Fruit fly (Drosophila melanogaster) whole organism, embryonic: ENCODE results near the gene CG14569.

Experiments used
- CG10267 ChIP-seq: fragments of 200-800 bp; sonication (Bioruptor generic); optimal IDR thresholded peaks from 2 replicates; lab custom pipeline; 2018; ENCODE audit warnings: missing biosample characterization, mild to moderate bottlenecking, missing genetic modification characterization, moderate library complexity
- CG10543 ChIP-seq: fragments of 200-800 bp; sonication (Bioruptor generic); optimal IDR thresholded peaks from 3 replicates; lab custom pipeline; 2017; ENCODE audit warnings: missing biosample characterization, mild to moderate bottlenecking, missing genetic modification characterization, moderate library complexity
- CG1233 ChIP-seq: fragments of 200-800 bp; sonication (Bioruptor generic); optimal IDR thresholded peaks from 4 replicates; lab custom pipeline; 2018; ENCODE audit warnings: missing biosample characterization, mild to moderate bottlenecking, missing genetic modification characterization
- CG12659 ChIP-seq: fragments of 200-800 bp; sonication (Bioruptor generic); optimal IDR thresholded peaks from 3 replicates; lab custom pipeline; 2017; ENCODE audit warnings: mild to moderate bottlenecking, missing biosample characterization, missing genetic modification reagents, missing genetic modification characterization
- CG12744 ChIP-seq: fragments of 200-800 bp; sonication (Bioruptor generic); optimal IDR thresholded peaks from 2 replicates; lab custom pipeline; 2016; ENCODE audit warnings: missing biosample characterization, missing genetic modification characterization
- CG16813 ChIP-seq: fragments of 200-800 bp; sonication (Bioruptor generic); IDR thresholded peaks from 3 replicates; pipeline ENCODE4 v1.3.6; 2022; ENCODE audit warnings: missing biosample characterization, missing genetic modification characterization; ENCODE audit not compliant: partially characterized antibody
- CG17359 ChIP-seq: fragments of 200-800 bp; sonication (Bioruptor generic); optimal IDR thresholded peaks from 3 replicates; lab custom pipeline; 2018; ENCODE audit warnings: missing biosample characterization, mild to moderate bottlenecking, missing genetic modification characterization, moderate library complexity
- CG1832 ChIP-seq: fragments of 200-800 bp; sonication (Bioruptor generic); optimal IDR thresholded peaks from 2 replicates; lab custom pipeline; 2017; ENCODE audit warnings: missing biosample characterization, mild to moderate bottlenecking, missing genetic modification characterization, inconsistent platforms
- CG34224 ChIP-seq: fragments of 200-800 bp; sonication (Bioruptor generic); IDR thresholded peaks from 3 replicates; pipeline ENCODE4 v1.3.6; 2022; ENCODE audit warnings: missing biosample characterization, missing genetic modification characterization; ENCODE audit not compliant: partially characterized antibody
- CG6175 ChIP-seq: fragments of 200-800 bp; sonication (Bioruptor generic); IDR thresholded peaks from 3 replicates; pipeline ENCODE4 v1.3.6; 2022; ENCODE audit warnings: missing biosample characterization, missing genetic modification characterization
- CG7556 ChIP-seq: fragments of 200-800 bp; sonication (Bioruptor generic); optimal IDR thresholded peaks from 2 replicates; lab custom pipeline; 2017; ENCODE audit warnings: missing biosample characterization, mild to moderate bottlenecking, missing genetic modification characterization
- CG8944 ChIP-seq: fragments of 200-800 bp; sonication (Bioruptor generic); optimal IDR thresholded peaks from 3 replicates; lab custom pipeline; 2016; ENCODE audit warnings: missing biosample characterization, missing genetic modification characterization
- D19A ChIP-seq: fragments of 200-800 bp; optimal IDR thresholded peaks from 3 replicates; lab custom pipeline; 2019; ENCODE audit warnings: missing biosample characterization, mild to moderate bottlenecking, missing genetic modification characterization, moderate library complexity
- Dbx ChIP-seq: fragments of 200-800 bp; sonication (Bioruptor generic); IDR thresholded peaks from 3 replicates; pipeline ENCODE4 v1.3.6; 2022; ENCODE audit warnings: missing biosample characterization, missing genetic modification characterization
- Drgx ChIP-seq: fragments of 200-800 bp; sonication (Bioruptor generic); IDR thresholded peaks from 2 replicates; pipeline ENCODE4 v1.3.6; 2022; ENCODE audit warnings: missing biosample characterization, missing genetic modification characterization
- Eip74EF ChIP-seq, 2 experiments: fragments of 200-800 bp in 1 of 2; fragments of >200 bp in 1 of 2; sonication (Bioruptor generic) in 1 of 2; optimal IDR thresholded peaks; 2 replicates each; lab custom pipeline; 2017 to 2019; ENCODE audit warnings: missing biosample characterization in 2 of 2, missing genetic modification characterization in 2 of 2, mild to moderate bottlenecking in 1 of 2, moderate library complexity in 1 of 2
- Ets65A ChIP-seq: fragments of 200-800 bp; sonication (Bioruptor generic); peaks from one replicate; lab custom pipeline; 2016; ENCODE audit warnings: missing biosample characterization, missing genetic modification characterization
- Fer1 ChIP-seq: fragments of 200-800 bp; sonication (Bioruptor generic); optimal IDR thresholded peaks from 2 replicates; lab custom pipeline; 2017; ENCODE audit warnings: missing biosample characterization, mild to moderate bottlenecking, missing genetic modification characterization
- Lhr ChIP-seq: fragments of 200-800 bp; sonication (Bioruptor generic); optimal IDR thresholded peaks from 3 replicates; lab custom pipeline; 2017; ENCODE audit warnings: mild to moderate bottlenecking, missing biosample characterization, missing genetic modification reagents, missing genetic modification characterization
- Meics ChIP-seq: fragments of 200-800 bp; sonication (Bioruptor generic); optimal IDR thresholded peaks from 2 replicates; lab custom pipeline; 2017; ENCODE audit warnings: missing biosample characterization, mild to moderate bottlenecking, missing genetic modification characterization
- NK7.1 ChIP-seq: fragments of 200-800 bp; sonication (Bioruptor generic); optimal IDR thresholded peaks from 3 replicates; lab custom pipeline; 2016; ENCODE audit warnings: missing biosample characterization, missing genetic modification characterization
- Sry-β ChIP-seq: fragments of 200-800 bp; sonication (Bioruptor generic); optimal IDR thresholded peaks from 2 replicates; lab custom pipeline; 2018; ENCODE audit warnings: missing biosample characterization, mild to moderate bottlenecking, missing genetic modification characterization, moderate library complexity
- ac ChIP-seq: fragments of 200-800 bp; sonication (Bioruptor generic); optimal IDR thresholded peaks from 3 replicates; lab custom pipeline; 2017; ENCODE audit warnings: missing biosample characterization, mild to moderate bottlenecking, missing genetic modification characterization
- bsh ChIP-seq, 2 experiments: fragments of 200-800 bp; sonication (Bioruptor generic); optimal IDR thresholded peaks; 2 replicates each; lab custom pipeline; 2017 to 2018; ENCODE audit warnings: mild to moderate bottlenecking in 2 of 2, missing biosample characterization in 2 of 2, missing genetic modification characterization in 2 of 2, moderate library complexity in 1 of 2
- cg ChIP-seq: fragments of 200-800 bp; sonication (Bioruptor generic); optimal IDR thresholded peaks from 3 replicates; lab custom pipeline; 2019; ENCODE audit warnings: missing biosample characterization, mild to moderate bottlenecking, missing genetic modification characterization, moderate library complexity
- chinmo ChIP-seq: fragments of 200-800 bp; sonication (Bioruptor generic); IDR thresholded peaks from 4 replicates; pipeline ENCODE4 v1.3.6; 2022; ENCODE audit warnings: missing biosample characterization, missing genetic modification characterization; ENCODE audit not compliant: partially characterized antibody
- crol ChIP-seq: fragments of 200-800 bp; sonication (Bioruptor generic); IDR thresholded peaks from 2 replicates; pipeline ENCODE4 v1.3.6; 2022; ENCODE audit warnings: missing biosample characterization, missing genetic modification characterization
- gcm ChIP-seq: fragments of 200-800 bp; sonication (Bioruptor generic); optimal IDR thresholded peaks from 2 replicates; lab custom pipeline; 2019; ENCODE audit warnings: missing biosample characterization, mild to moderate bottlenecking, missing genetic modification characterization, moderate library complexity
- gcm2 ChIP-seq: fragments of 200-800 bp; sonication (Bioruptor generic); optimal IDR thresholded peaks from 2 replicates; lab custom pipeline; 2016; ENCODE audit warnings: missing biosample characterization, missing genetic modification characterization
- gsb ChIP-seq: fragments of 200-800 bp; sonication (Bioruptor generic); IDR thresholded peaks from 2 replicates; pipeline ENCODE4 v1.3.6; 2022; ENCODE audit warnings: missing biosample characterization, missing genetic modification characterization
- kni ChIP-seq: fragments of 200-800 bp; sonication (Bioruptor generic); optimal IDR thresholded peaks from 3 replicates; lab custom pipeline; 2017; ENCODE audit warnings: mild to moderate bottlenecking, missing biosample characterization, missing genetic modification reagents, missing genetic modification characterization
- luna ChIP-seq: fragments of 200-800 bp; sonication (Bioruptor generic); optimal IDR thresholded peaks from 2 replicates; lab custom pipeline; 2016; ENCODE audit warnings: missing biosample characterization, missing genetic modification characterization
- nerfin-1 ChIP-seq: fragments of 200-800 bp; sonication (Bioruptor generic); optimal IDR thresholded peaks from 3 replicates; lab custom pipeline; 2019; ENCODE audit warnings: missing biosample characterization, mild to moderate bottlenecking, missing genetic modification characterization, moderate library complexity
- nom ChIP-seq: fragments of 200-800 bp; sonication (Bioruptor generic); optimal IDR thresholded peaks from 2 replicates; lab custom pipeline; 2017; ENCODE audit warnings: missing biosample characterization, missing genetic modification characterization, mild to moderate bottlenecking, moderate library complexity, missing genetic modification reagents
- pum ChIP-seq: fragments of 200-800 bp; sonication (Bioruptor generic); optimal IDR thresholded peaks from 2 replicates; lab custom pipeline; 2016; ENCODE audit warnings: missing biosample characterization, missing genetic modification characterization
- sens ChIP-seq: fragments of 200-800 bp; sonication (Bioruptor generic); peaks from one replicate; lab custom pipeline; 2016; ENCODE audit warnings: missing biosample characterization, missing genetic modification characterization
- sna ChIP-seq: fragments of 200-800 bp; sonication (Bioruptor generic); IDR thresholded peaks from 2 replicates; pipeline ENCODE4 v1.3.6; 2022; ENCODE audit warnings: missing biosample characterization, missing genetic modification characterization; ENCODE audit not compliant: partially characterized antibody
- tio ChIP-seq: fragments of 200-800 bp; sonication (Bioruptor generic); optimal IDR thresholded peaks from 2 replicates; lab custom pipeline; 2017; ENCODE audit warnings: missing biosample characterization, missing genetic modification characterization, inconsistent platforms
- ttk ChIP-seq: fragments of 200-800 bp; sonication (Bioruptor generic); IDR thresholded peaks from 2 replicates; pipeline ENCODE4 v2.1.2; 2022; ENCODE audit warnings: missing biosample characterization, missing genetic modification characterization

Gene CG14569

DNA sequence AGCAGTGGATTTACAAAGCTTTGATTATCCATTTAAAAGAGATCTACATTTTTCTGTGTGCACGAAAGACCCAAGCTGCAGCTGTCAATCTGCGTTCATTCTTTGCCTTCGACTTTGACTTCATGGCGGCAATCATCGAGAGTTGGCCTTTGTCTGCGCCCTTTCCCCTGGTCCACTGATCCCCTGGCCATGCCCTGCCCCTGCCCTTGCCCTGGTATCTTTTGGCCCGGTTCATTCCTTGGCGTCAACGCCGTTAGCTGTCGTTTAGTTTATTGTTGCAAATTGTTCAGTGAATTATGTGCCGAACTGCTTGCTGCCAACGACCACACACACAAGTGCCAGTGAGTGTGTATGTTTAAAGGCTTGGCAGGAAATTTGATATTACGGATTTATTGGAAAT, 30.4 kb downstream of the CG14569 start:
- no peak for TF ChIP-seq NK7.1 (GFP tag; lab: Kevin White, UChicago)
- peak; percentile 61 for TF ChIP-seq crol (GFP tag; lab: Robert Waterston, UW)
- no peak for TF ChIP-seq Fer1 (GFP tag; lab: Kevin White, UChicago)
- TF ChIP-seq CG34224 (GFP tag; lab: Robert Waterston, UW), result no peak
- no peak for TF ChIP-seq Lhr (GFP tag; lab: Kevin White, UChicago)

dm6 chr3L:21700052-21700451, 31.3 kb downstream of the CG14569 start:
- peak; percentile 59 for TF ChIP-seq D19A (tag; lab: Kevin White, UChicago)
- TF ChIP-seq Ets65A (GFP tag; lab: Kevin White, UChicago), result peak; percentile 59
- no peak for TF ChIP-seq CG12659 (GFP tag; lab: Kevin White, UChicago)

dm6 chr3L:21694647-21695046, 36.7 kb downstream of the CG14569 start:
- TF ChIP-seq pum, result no peak
- TF ChIP-seq chinmo (GFP tag; lab: Robert Waterston, UW), result 0 out of 4 replicates have a peak, but pooled peaks have one; percentile 41
- TF ChIP-seq cg (GFP tag; lab: Kevin White, UChicago), result peak; percentile 10
- TF ChIP-seq sna (GFP tag; lab: Robert Waterston, UW), result no peak
- TF ChIP-seq gcm2 (GFP tag; lab: Kevin White, UChicago), result no peak
- TF ChIP-seq CG17359 (tag; lab: Kevin White, UChicago), result no peak
- no peak for TF ChIP-seq tio
- TF ChIP-seq CG10543, result no peak
- peak in 1 of 2 experiments; percentile 58 for TF ChIP-seq Eip74EF (GFP tag; optimal IDR thresholded peaks at IDR 0.05; lab: Kevin White, UChicago)
- TF ChIP-seq gcm (GFP tag; lab: Kevin White, UChicago), result peak; percentile 26
- TF ChIP-seq nerfin-1 (tag; lab: Kevin White, UChicago), result no peak
- TF ChIP-seq CG7556, result no peak
- TF ChIP-seq gsb, result no peak
- TF ChIP-seq Dbx (GFP tag; lab: Robert Waterston, UW), result no peak
- peak; percentile 82 for TF ChIP-seq kni (GFP tag; lab: Kevin White, UChicago)
- TF ChIP-seq CG1832 (GFP tag; lab: Kevin White, UChicago), result no peak
- no peak for TF ChIP-seq luna (GFP tag; lab: Kevin White, UChicago)
- TF ChIP-seq, all 482 proteins: peak for 5

DNA sequence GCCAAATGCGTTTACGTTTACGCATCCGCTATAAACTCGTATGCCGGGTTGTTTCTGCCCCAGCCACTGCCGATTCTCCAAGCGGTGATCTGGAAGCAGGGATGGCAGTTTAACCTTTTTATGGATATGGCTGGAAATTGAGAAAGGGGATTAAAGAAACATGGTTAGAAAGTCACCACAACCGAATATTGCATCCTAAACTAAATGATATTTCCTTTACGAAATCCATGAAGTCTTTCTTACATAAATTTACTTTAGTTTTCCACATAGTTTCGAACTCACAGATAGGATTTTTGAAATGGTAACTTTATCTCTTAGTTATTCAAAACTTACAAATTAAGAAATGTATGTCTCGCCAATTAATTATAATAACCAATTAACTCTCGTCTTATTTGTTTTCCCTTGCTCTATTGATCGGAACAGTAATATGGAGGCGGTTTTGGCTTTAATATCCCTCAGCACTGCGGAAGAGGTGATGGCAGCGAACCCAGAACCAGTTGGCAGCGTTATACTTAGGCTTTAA, 42.7 kb downstream of the CG14569 start:
- TF ChIP-seq CG16813 (GFP tag; lab: Robert Waterston, UW) (no peak), Sry-β (peak; percentile 56), CG1233 (GFP tag; lab: Kevin White, UChicago) (no peak), Meics (no peak), CG6175 (GFP tag; lab: Robert Waterston, UW) (no peak)

DNA sequence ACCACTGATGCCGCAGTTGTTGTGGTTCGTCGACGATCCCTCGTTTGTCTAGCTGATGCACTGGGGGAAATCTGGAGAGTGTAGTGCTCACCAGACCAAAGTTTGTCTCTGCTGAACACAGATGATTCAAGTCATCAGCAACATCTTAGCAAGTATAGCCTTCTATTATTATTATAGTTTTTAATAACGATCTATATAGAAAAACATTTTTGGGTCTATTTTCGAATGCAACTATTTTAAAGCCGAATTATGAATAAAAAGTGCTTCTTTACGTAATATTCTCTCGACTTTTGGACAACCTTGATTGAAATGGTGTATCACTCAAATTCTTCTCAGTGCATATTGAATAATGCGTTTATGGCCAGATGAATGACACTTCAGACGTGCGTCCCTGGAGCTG, 45.6 kb downstream of the CG14569 start:
- TF ChIP-seq CG12744 (no peak), sens (GFP tag; lab: Kevin White, UChicago) (peak; percentile 41), bsh (GFP tag; optimal IDR thresholded peaks at IDR 0.05; lab: Kevin White, UChicago) (peak in 1 of 2 experiments; percentile 69), CG10267 (tag; lab: Kevin White, UChicago) (no peak), nom (GFP tag; lab: Kevin White, UChicago) (peak; percentile 70), Drgx (GFP tag; lab: Robert Waterston, UW) (peak; percentile 39; the same call in 1 of the 2 replicates), ac (GFP tag; lab: Kevin White, UChicago) (no peak), ttk (GFP tag; lab: Robert Waterston, UW) (no peak), CG8944 (GFP tag; lab: Kevin White, UChicago) (no peak)
